Fruit fly (Drosophila melanogaster) whole organism, embryonic: ENCODE results near the gene cana.

ENCODE experiments used
- CG16779 ChIP-seq: fragments of 200-800 bp; sonication (Bioruptor generic); IDR thresholded peaks from 2 replicates; pipeline ENCODE4 v1.3.6; 2022; ENCODE audit warnings: missing biosample characterization, missing genetic modification characterization
- CG32532 ChIP-seq: fragments of 200-800 bp; sonication (Bioruptor generic); IDR thresholded peaks from 2 replicates; pipeline ENCODE4 v1.3.6; 2022; ENCODE audit warnings: missing biosample characterization, missing genetic modification characterization
- CG6791 ChIP-seq: fragments of 200-800 bp; sonication (Bioruptor generic); IDR thresholded peaks from 3 replicates; pipeline ENCODE4 v1.3.6; 2022; ENCODE audit warnings: missing biosample characterization, missing genetic modification characterization; ENCODE audit not compliant: partially characterized antibody
- CG7271 ChIP-seq: fragments of 200-800 bp; sonication (Bioruptor generic); optimal IDR thresholded peaks from 2 replicates; lab custom pipeline; 2018; ENCODE audit warnings: missing biosample characterization, mild to moderate bottlenecking, missing genetic modification characterization, moderate library complexity
- Sox102F ChIP-seq: fragments of 200-800 bp; sonication (Bioruptor generic); optimal IDR thresholded peaks from 2 replicates; lab custom pipeline; 2018; ENCODE audit warnings: missing biosample characterization, mild to moderate bottlenecking, missing genetic modification characterization, moderate library complexity
- luna ChIP-seq: fragments of 200-800 bp; sonication (Bioruptor generic); optimal IDR thresholded peaks from 2 replicates; lab custom pipeline; 2016; ENCODE audit warnings: missing biosample characterization, missing genetic modification characterization
- slou ChIP-seq: fragments of 200-800 bp; sonication (Bioruptor generic); optimal IDR thresholded peaks from 3 replicates; lab custom pipeline; 2016; ENCODE audit warnings: missing biosample characterization, missing genetic modification characterization

dm6 chr2L:11224443-11224842 lies 45.1 kb upstream of the cana start:
- TF ChIP-seq CG16779 (GFP tag; lab: Robert Waterston, UW) (no peak), Sox102F (GFP tag; lab: Kevin White, UChicago) (no peak), CG32532 (GFP tag; lab: Robert Waterston, UW) (no peak), luna (GFP tag; lab: Kevin White, UChicago) (no peak), CG6791 (GFP tag; lab: Robert Waterston, UW) (no peak), slou (GFP tag; lab: Kevin White, UChicago) (no peak), CG7271 (no peak)
